Worm (Caenorhabditis elegans) whole organism, midembryonic: ENCODE data around the gene C47A4.3.

ENCODE experiments used
- cog-1 ChIP-seq: sonication (generic microtip); optimal IDR thresholded peaks from 2 replicates; lab custom pipeline; 2016; ENCODE audit warnings: missing genetic modification characterization, missing compliant biosample characterization
- flt-1 ChIP-seq: fragments of 200-800 bp; sonication (Bioruptor generic); IDR thresholded peaks from 2 replicates; pipeline ENCODE4 v1.3.6; 2022; ENCODE audit warnings: missing genetic modification characterization, missing compliant biosample characterization
- klf-2 ChIP-seq: fragments of 200-800 bp; sonication (Bioruptor generic); conservative IDR thresholded peaks from 2 replicates; pipeline ENCODE4 v1.3.6; 2022; ENCODE audit warnings: missing genetic modification reagents, missing genetic modification characterization, missing compliant biosample characterization
- med-1 ChIP-seq: sonication (generic microtip); optimal IDR thresholded peaks from 2 replicates; lab custom pipeline; 2017; ENCODE audit warnings: missing genetic modification characterization, mild to moderate bottlenecking, missing compliant biosample characterization, antibody characterized with exemption, missing genetic modification reagents; ENCODE audit not compliant: insufficient read depth
- ref-1 ChIP-seq: fragments of 200-800 bp; sonication (Bioruptor generic); conservative IDR thresholded peaks from 2 replicates; pipeline ENCODE4 v1.3.6; 2022; ENCODE audit warnings: missing genetic modification reagents, missing genetic modification characterization, missing compliant biosample characterization
- tab-1 ChIP-seq: fragments of 200-800 bp; sonication (Bioruptor generic); IDR thresholded peaks from 2 replicates; pipeline ENCODE4 v1.3.6; 2022; ENCODE audit warnings: missing genetic modification characterization, missing compliant biosample characterization
- ztf-23 ChIP-seq: fragments of 200-800 bp; sonication (Bioruptor generic); IDR thresholded peaks from 2 replicates; pipeline ENCODE4 v1.3.6; 2022; ENCODE audit warnings: missing genetic modification reagents, missing genetic modification characterization, missing compliant biosample characterization
- ztf-29 ChIP-seq: fragments of 200-800 bp; sonication (Bioruptor generic); IDR thresholded peaks from 2 replicates; pipeline ENCODE4 v1.3.6; 2022; ENCODE audit warnings: missing genetic modification reagents, missing genetic modification characterization, missing compliant biosample characterization

DNA sequence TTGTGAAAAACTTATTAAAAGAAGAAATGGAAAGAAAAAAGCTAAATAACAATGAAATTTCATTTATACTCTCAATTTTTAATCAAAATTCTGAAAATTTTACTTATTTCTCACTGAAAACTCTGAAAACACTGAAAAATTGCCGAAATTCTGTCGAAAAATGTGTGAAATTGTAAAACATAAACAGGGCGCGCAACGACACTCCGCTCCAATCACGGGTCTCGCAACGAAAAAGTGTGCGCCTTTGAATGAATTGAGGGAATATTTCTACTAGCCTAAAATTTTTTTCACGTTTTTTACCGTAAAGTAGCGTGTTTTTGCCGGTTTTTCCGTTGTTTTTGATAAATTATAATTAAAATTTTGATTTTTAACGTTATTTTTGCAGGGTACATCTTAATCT is 35.3 kb upstream of the C47A4.3 start, which contains the start of gene rpl-18:
- no peak for TF ChIP-seq klf-2 (GFP tag; lab: Robert Waterston, UW)
- TF ChIP-seq ref-1, result no peak
- TF ChIP-seq flt-1 (GFP tag; lab: Robert Waterston, UW), result no peak
- no peak for TF ChIP-seq ztf-29 (GFP tag; lab: Robert Waterston, UW)
- TF ChIP-seq ztf-23, result no peak
- no peak for TF ChIP-seq med-1
- TF ChIP-seq cog-1, result no peak
- TF ChIP-seq tab-1 (GFP tag; lab: Robert Waterston, UW), result no peak
